Worm (Caenorhabditis elegans) whole organism, L2 larva: ENCODE results near the gene hpr-9.
A peak's percentile ranks its signal among the peaks of the same experiment; 100 is the strongest.

Experiments used
- C34F6.9 ChIP-seq: fragments of 150-350 bp; optimal IDR thresholded peaks from 2 replicates; lab custom pipeline; 2014; ENCODE audit warnings: missing biosample characterization, missing genetic modification characterization
- Y55F3AM.14 ChIP-seq: fragments of 200-800 bp; sonication (Bioruptor generic); optimal IDR thresholded peaks from 2 replicates; lab custom pipeline; 2018; ENCODE audit warnings: mild to moderate bottlenecking, missing genetic modification characterization, missing compliant biosample characterization
- ZK546.5 ChIP-seq: sonication (generic microtip); optimal IDR thresholded peaks from 2 replicates; lab custom pipeline; 2017; ENCODE audit warnings: missing biosample characterization, missing genetic modification characterization
- alr-1 ChIP-seq: fragments of 150-350 bp; optimal IDR thresholded peaks from 2 replicates; lab custom pipeline; 2014; ENCODE audit warnings: missing biosample characterization, missing genetic modification characterization
- aly-2 ChIP-seq: fragments of 150-350 bp; optimal IDR thresholded peaks from 2 replicates; lab custom pipeline; 2014; ENCODE audit warnings: missing biosample characterization, missing genetic modification characterization
- ama-1 ChIP-seq: fragments of 150-350 bp; optimal IDR thresholded peaks from 2 replicates; lab custom pipeline; 2018; ENCODE audit warnings: inconsistent platforms
- blmp-1 ChIP-seq: sonication (generic microtip); optimal IDR thresholded peaks from 2 replicates; lab custom pipeline; 2017; ENCODE audit warnings: missing genetic modification characterization, mild to moderate bottlenecking, missing compliant biosample characterization, antibody characterized with exemption, moderate library complexity; ENCODE audit not compliant: insufficient read depth
- ceh-16 ChIP-seq: fragments of 150-350 bp; optimal IDR thresholded peaks from 2 replicates; lab custom pipeline; 2014; ENCODE audit warnings: missing biosample characterization, missing genetic modification characterization
- ceh-82 ChIP-seq: fragments of 150-350 bp; optimal IDR thresholded peaks from 2 replicates; lab custom pipeline; 2014; ENCODE audit warnings: missing biosample characterization, missing genetic modification characterization
- crh-2 ChIP-seq: sonication (generic microtip); optimal IDR thresholded peaks from 2 replicates; lab custom pipeline; 2017; ENCODE audit warnings: missing biosample characterization, missing genetic modification characterization
- dmd-4 ChIP-seq: sonication (generic microtip); optimal IDR thresholded peaks from 2 replicates; lab custom pipeline; 2017; ENCODE audit warnings: missing biosample characterization, missing genetic modification characterization
- elt-1 ChIP-seq: fragments of 150-350 bp; optimal IDR thresholded peaks from 2 replicates; lab custom pipeline; 2014; ENCODE audit warnings: missing biosample characterization, missing genetic modification characterization
- fos-1 ChIP-seq: fragments of 150-350 bp; optimal IDR thresholded peaks from 2 replicates; lab custom pipeline; 2014; ENCODE audit warnings: missing biosample characterization, missing genetic modification characterization
- lin-13 ChIP-seq: fragments of 150-350 bp; optimal IDR thresholded peaks from 2 replicates; lab custom pipeline; 2014; ENCODE audit warnings: missing biosample characterization, missing genetic modification reagents, missing genetic modification characterization
- lin-39 ChIP-seq: fragments of 150-350 bp; optimal IDR thresholded peaks from 2 replicates; lab custom pipeline; 2014; ENCODE audit warnings: missing biosample characterization, missing genetic modification reagents, missing genetic modification characterization
- lsy-2 ChIP-seq, 2 experiments: fragments of 150-350 bp in 1 of 2; sonication (generic microtip) in 1 of 2; optimal IDR thresholded peaks; 2 replicates each; lab custom pipeline; 2014 to 2017; ENCODE audit warnings: missing biosample characterization in 2 of 2, missing genetic modification characterization in 2 of 2
- mab-5 ChIP-seq: fragments of 150-350 bp; optimal IDR thresholded peaks from 2 replicates; lab custom pipeline; 2014; ENCODE audit warnings: missing biosample characterization, missing genetic modification characterization
- mbf-1 ChIP-seq: sonication (generic microtip); optimal IDR thresholded peaks from 2 replicates; lab custom pipeline; 2017; ENCODE audit warnings: missing biosample characterization, missing genetic modification characterization
- mdl-1 ChIP-seq, 2 experiments: fragments of 150-350 bp in 1 of 2; sonication (generic microtip) in 1 of 2; optimal IDR thresholded peaks; 2 replicates each; lab custom pipeline; 2017; ENCODE audit warnings: missing biosample characterization in 2 of 2, missing genetic modification characterization in 2 of 2
- nhr-10 ChIP-seq: sonication (generic microtip); optimal IDR thresholded peaks from 2 replicates; lab custom pipeline; 2017; ENCODE audit warnings: missing biosample characterization, missing genetic modification characterization
- nhr-129 ChIP-seq: fragments of 150-350 bp; optimal IDR thresholded peaks from 2 replicates; lab custom pipeline; 2014; ENCODE audit warnings: missing biosample characterization, missing genetic modification characterization
- nhr-21 ChIP-seq: fragments of 150-350 bp; optimal IDR thresholded peaks from 2 replicates; lab custom pipeline; 2014; ENCODE audit warnings: missing biosample characterization, missing genetic modification characterization
- nhr-23 ChIP-seq: fragments of 150-350 bp; optimal IDR thresholded peaks from 2 replicates; lab custom pipeline; 2014; ENCODE audit warnings: missing biosample characterization, missing genetic modification reagents, missing genetic modification characterization
- nhr-237 ChIP-seq: fragments of 150-350 bp; optimal IDR thresholded peaks from 2 replicates; lab custom pipeline; 2014; ENCODE audit warnings: missing biosample characterization, missing genetic modification characterization
- nhr-25 ChIP-seq: fragments of 150-350 bp; sonication (generic microtip); optimal IDR thresholded peaks from 3 replicates; lab custom pipeline; 2014; ENCODE audit warnings: missing biosample characterization, missing genetic modification characterization
- nhr-6 ChIP-seq: fragments of 150-350 bp; optimal IDR thresholded peaks from 2 replicates; lab custom pipeline; 2014; ENCODE audit warnings: missing biosample characterization, missing genetic modification characterization
- nhr-77 ChIP-seq: fragments of 150-350 bp; optimal IDR thresholded peaks from 2 replicates; lab custom pipeline; 2014; ENCODE audit warnings: missing biosample characterization, missing genetic modification characterization
- peb-1 ChIP-seq: fragments of 150-350 bp; optimal IDR thresholded peaks from 2 replicates; lab custom pipeline; 2014; ENCODE audit warnings: missing biosample characterization, missing genetic modification characterization
- sem-4 ChIP-seq: fragments of 150-350 bp; optimal IDR thresholded peaks from 2 replicates; lab custom pipeline; 2014; ENCODE audit warnings: missing biosample characterization, missing genetic modification reagents, missing genetic modification characterization
- skn-1 ChIP-seq: sonication (generic microtip); optimal IDR thresholded peaks from 2 replicates; lab custom pipeline; 2017; ENCODE audit warnings: missing biosample characterization, missing genetic modification characterization
- sma-3 ChIP-seq: sonication (generic microtip); optimal IDR thresholded peaks from 2 replicates; lab custom pipeline; 2016; ENCODE audit warnings: missing genetic modification reagents, missing genetic modification characterization, missing compliant biosample characterization
- sma-9 ChIP-seq, 2 experiments: fragments of 150-350 bp in 1 of 2; sonication (generic microtip) in 1 of 2; optimal IDR thresholded peaks; 2 replicates each; lab custom pipeline; 2014 to 2016; ENCODE audit warnings: missing genetic modification characterization in 2 of 2, mild to moderate bottlenecking in 1 of 2, missing biosample characterization in 1 of 2, missing compliant biosample characterization in 1 of 2, missing genetic modification reagents in 1 of 2, moderate library complexity in 1 of 2
- snpc-4 ChIP-seq: fragments of 150-350 bp; optimal IDR thresholded peaks from 2 replicates; lab custom pipeline; 2014; ENCODE audit warnings: missing biosample characterization, missing genetic modification characterization
- unc-55 ChIP-seq: fragments of 150-350 bp; sonication (generic microtip); optimal IDR thresholded peaks from 3 replicates; lab custom pipeline; 2014; ENCODE audit warnings: missing biosample characterization, missing genetic modification reagents, missing genetic modification characterization
- unc-62 ChIP-seq: fragments of 150-350 bp; optimal IDR thresholded peaks from 2 replicates; lab custom pipeline; 2014; ENCODE audit warnings: missing biosample characterization, missing genetic modification reagents, missing genetic modification characterization
- ztf-4 ChIP-seq: fragments of 150-350 bp; optimal IDR thresholded peaks from 2 replicates; lab custom pipeline; 2014; ENCODE audit warnings: missing biosample characterization, missing genetic modification characterization

The hpr-9 gene

DNA sequence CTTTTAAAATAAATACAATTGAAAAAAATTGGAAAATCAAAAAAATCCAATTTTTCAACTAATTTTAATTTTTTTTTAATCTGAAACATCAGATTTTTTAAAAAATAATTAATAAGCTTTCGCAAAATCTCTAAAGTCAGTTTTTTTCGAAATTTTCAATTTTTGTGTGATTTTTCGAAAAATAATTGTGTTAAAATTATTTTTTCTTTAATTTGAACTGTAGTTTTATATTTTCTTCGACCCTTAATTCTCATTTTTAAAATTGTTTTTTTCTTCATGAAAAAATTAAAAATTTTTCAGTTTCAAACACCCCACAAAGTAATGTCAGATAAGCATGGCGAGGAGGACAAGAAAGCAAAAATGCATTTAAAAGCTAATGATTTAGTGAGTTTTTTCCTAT, 16.3 kb upstream of the hpr-9 start, which contains the start of gene rabx-5:
rabx-5 (plus strand) TSS at position 301 of the 400 bp plus-strand sequence.
- TF ChIP-seq ztf-4 (tag; lab: Kevin White, UChicago) (no peak), nhr-21 (tag; lab: Kevin White, UChicago) (no peak), nhr-129 (tag; lab: Kevin White, UChicago) (no peak)

DNA sequence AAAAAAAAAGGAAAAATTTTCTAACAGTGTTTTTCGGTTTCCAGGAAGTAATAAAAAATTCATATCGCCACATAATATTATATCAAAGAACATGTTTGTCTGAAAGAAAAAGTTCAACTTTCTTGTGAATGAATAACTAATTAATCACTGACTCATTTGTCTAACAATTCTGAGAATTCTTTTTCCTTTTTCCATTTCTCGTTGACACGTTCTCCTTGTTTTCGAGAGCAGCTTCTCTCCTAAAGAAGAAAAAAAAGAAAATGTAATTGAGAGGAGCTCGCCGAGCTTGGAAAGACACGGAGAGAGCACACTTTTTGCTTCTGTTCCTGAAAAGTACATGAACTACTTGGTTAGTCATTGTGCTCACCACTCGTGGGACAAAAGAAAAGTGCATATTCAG, 13.2 kb upstream of the hpr-9 start:
- TF ChIP-seq skn-1 (tag; lab: Kevin White, UChicago) (no peak), C34F6.9 (peak; percentile 75), unc-55 (GFP tag; lab: Kevin White, UChicago) (peak; percentile 62), nhr-6 (no peak), nhr-77 (no peak), nhr-25 (tag; lab: Kevin White, UChicago) (no peak), unc-62 (GFP tag; lab: Kevin White, UChicago) (no peak), nhr-129 (tag; lab: Kevin White, UChicago) (no peak), aly-2 (tag; lab: Kevin White, UChicago) (no peak), Y55F3AM.14 (GFP tag; lab: Kevin White, UChicago) (no peak), alr-1 (no peak), lin-13 (peak; percentile 7), mab-5 (no peak), elt-1 (tag; lab: Kevin White, UChicago) (no peak), crh-2 (tag; lab: Kevin White, UChicago) (peak; percentile 29), mbf-1 (no peak), sma-3 (GFP tag; lab: Kevin White, UChicago) (no peak), nhr-237 (tag; lab: Kevin White, UChicago) (no peak), ZK546.5 (tag; lab: Kevin White, UChicago) (no peak), lsy-2 (tag; optimal IDR thresholded peaks at IDR 0.05; lab: Kevin White, UChicago) (peak in 1 of 2 experiments; percentile 24)
- TF ChIP-seq, all 48 proteins: peak for 5

ce11 chrIII:10612333-10612732, 9.0 kb upstream of the hpr-9 start, which contains the start of gene Y39A1A.24:
Gene Y39A1A.24, plus strand, starts transcription at chrIII:10612633.
- TF ChIP-seq mdl-1 (tag; optimal IDR thresholded peaks at IDR 0.05; lab: Kevin White, UChicago): no peak
- TF ChIP-seq sma-3 (GFP tag; lab: Kevin White, UChicago): no peak
- no peak for TF ChIP-seq sem-4 (tag; lab: Kevin White, UChicago)
- TF ChIP-seq dmd-4 (tag; lab: Kevin White, UChicago): no peak
- no peak for TF ChIP-seq lsy-2 (tag; optimal IDR thresholded peaks at IDR 0.05; lab: Kevin White, UChicago)
- no peak for TF ChIP-seq mbf-1
- no peak for TF ChIP-seq crh-2 (tag; lab: Kevin White, UChicago)
- TF ChIP-seq lin-13: no peak
- TF ChIP-seq snpc-4 (tag; lab: Kevin White, UChicago): no peak
- TF ChIP-seq nhr-23 (tag; lab: Kevin White, UChicago): no peak
- TF ChIP-seq skn-1 (tag; lab: Kevin White, UChicago): no peak
- TF ChIP-seq unc-62 (GFP tag; lab: Kevin White, UChicago): no peak
- TF ChIP-seq blmp-1 (tag; lab: Kevin White, UChicago): no peak
- TF ChIP-seq unc-55 (GFP tag; lab: Kevin White, UChicago): no peak
- TF ChIP-seq sma-9 (GFP tag; optimal IDR thresholded peaks at IDR 0.05; lab: Kevin White, UChicago): no peak
- no peak for TF ChIP-seq sma-9 (tag; optimal IDR thresholded peaks at IDR 0.05; lab: Kevin White, UChicago)
- TF ChIP-seq C34F6.9: no peak
- no peak for TF ChIP-seq nhr-25 (tag; lab: Kevin White, UChicago)
- no peak for TF ChIP-seq fos-1 (tag; lab: Kevin White, UChicago)
- TF ChIP-seq lin-39 (tag; lab: Kevin White, UChicago): no peak

DNA sequence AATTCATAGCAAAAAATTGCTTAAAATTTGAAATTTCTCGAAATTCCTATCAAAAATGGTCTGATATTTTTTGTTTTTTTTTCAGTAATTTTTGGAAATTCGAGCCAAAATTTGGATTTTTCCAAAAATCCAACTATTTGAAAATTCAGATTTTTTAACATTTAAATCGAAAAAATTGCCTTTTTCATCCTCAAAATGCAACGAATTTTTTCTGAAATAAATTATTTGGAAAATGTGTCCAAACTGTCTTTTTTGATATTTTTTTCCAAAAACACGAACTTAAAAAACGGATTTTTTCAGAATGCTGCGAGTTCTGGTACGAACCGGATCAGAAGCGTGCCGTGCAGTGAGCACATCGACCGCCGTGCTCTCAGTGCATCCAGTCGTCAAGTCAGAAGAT, 6.2 kb upstream of the hpr-9 start, which contains the start of gene mrpl-22:
mrpl-22 (plus strand) TSS at position 301 of the 400 bp plus-strand sequence.
- TF ChIP-seq ceh-82 (no peak), nhr-129 (tag; lab: Kevin White, UChicago) (no peak), ama-1 (no peak), alr-1 (no peak), peb-1 (no peak), nhr-10 (tag; lab: Kevin White, UChicago) (no peak), ceh-16 (tag; lab: Kevin White, UChicago) (no peak), dmd-4 (tag; lab: Kevin White, UChicago) (no peak), elt-1 (tag; lab: Kevin White, UChicago) (no peak), aly-2 (tag; lab: Kevin White, UChicago) (no peak), sma-9 (GFP tag; optimal IDR thresholded peaks at IDR 0.05; lab: Kevin White, UChicago) (no peak), sma-9 (tag; optimal IDR thresholded peaks at IDR 0.05; lab: Kevin White, UChicago) (no peak), unc-62 (GFP tag; lab: Kevin White, UChicago) (no peak)
- TF ChIP-seq, all 48 proteins: peak for 0
